Worm (Caenorhabditis elegans) whole organism, L4 larva: ENCODE data around the gene msp-81.

ENCODE experiments used
- lin-39 ChIP-seq: fragments of 150-350 bp; optimal IDR thresholded peaks from 2 replicates; lab custom pipeline; 2014; ENCODE audit warnings: missing biosample characterization, missing genetic modification reagents, missing genetic modification characterization
- nhr-28 ChIP-seq: fragments of 150-350 bp; optimal IDR thresholded peaks from 2 replicates; lab custom pipeline; 2014; ENCODE audit warnings: missing biosample characterization, missing genetic modification characterization
- nhr-42 ChIP-seq: fragments of 200-800 bp; sonication (Bioruptor generic); IDR thresholded peaks from 2 replicates; pipeline ENCODE4 v1.3.6; 2022; ENCODE audit warnings: missing genetic modification characterization, missing compliant biosample characterization
- skn-1 ChIP-seq: fragments of 150-350 bp; optimal IDR thresholded peaks from 2 replicates; lab custom pipeline; 2014; ENCODE audit warnings: missing biosample characterization, missing genetic modification characterization

DNA sequence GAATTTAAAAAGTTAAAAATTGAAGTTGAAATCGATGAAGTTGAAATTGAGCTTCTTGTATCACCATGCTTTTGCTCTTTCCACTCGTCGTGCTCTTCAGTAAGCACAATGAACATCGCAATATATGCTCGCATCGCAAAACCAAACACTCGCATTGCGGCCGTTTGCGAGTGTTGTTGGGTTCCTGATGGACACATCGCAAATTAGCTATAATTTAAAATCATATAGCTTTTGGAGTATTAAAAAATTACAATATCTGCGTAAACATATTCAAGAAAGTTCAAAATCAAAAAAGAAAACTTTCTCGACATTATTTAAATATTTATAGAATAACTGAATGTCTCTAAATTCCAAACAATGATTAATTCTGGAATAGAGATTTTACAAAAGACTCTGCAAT is 5.9 kb upstream of the msp-81 start, which contains the start of gene K07F5.17:
- no peak for TF ChIP-seq skn-1 (tag; lab: Kevin White, UChicago)
- TF ChIP-seq nhr-28 (tag; lab: Kevin White, UChicago) = no peak
- no peak for TF ChIP-seq nhr-42 (GFP tag; lab: Robert Waterston, UW)
- TF ChIP-seq lin-39 (tag; lab: Kevin White, UChicago) = no peak
